Worm (Caenorhabditis elegans) whole organism, L1 larva: Measurements from ENCODE around the gene ZC204.17.

Experiments used
- fkh-10 ChIP-seq: sonication (generic microtip); optimal IDR thresholded peaks from 2 replicates; lab custom pipeline; 2017; ENCODE audit warnings: missing biosample characterization, missing genetic modification reagents, missing genetic modification characterization
- lin-13 ChIP-seq: fragments of 150-350 bp; optimal IDR thresholded peaks from 2 replicates; lab custom pipeline; 2014; ENCODE audit warnings: missing biosample characterization, missing genetic modification reagents, missing genetic modification characterization
- mep-1 ChIP-seq: fragments of 150-350 bp; optimal IDR thresholded peaks from 2 replicates; lab custom pipeline; 2014; ENCODE audit warnings: missing biosample characterization, missing genetic modification characterization
- nhr-237 ChIP-seq: fragments of 150-350 bp; optimal IDR thresholded peaks from 2 replicates; lab custom pipeline; 2014; ENCODE audit warnings: missing biosample characterization, missing genetic modification characterization
- nhr-28 ChIP-seq: fragments of 150-350 bp; optimal IDR thresholded peaks from 2 replicates; lab custom pipeline; 2014; ENCODE audit warnings: missing biosample characterization, missing genetic modification characterization
- nhr-47 ChIP-seq: sonication (generic microtip); optimal IDR thresholded peaks from 2 replicates; lab custom pipeline; 2016; ENCODE audit warnings: mild to moderate bottlenecking, missing genetic modification characterization, moderate library complexity, missing compliant biosample characterization
- ztf-11 ChIP-seq, 2 experiments: sonication (generic microtip); optimal IDR thresholded peaks; 2 replicates each; lab custom pipeline; 2016 to 2017; ENCODE audit warnings: missing genetic modification characterization in 2 of 2, missing biosample characterization in 1 of 2, missing compliant biosample characterization in 1 of 2

ce11 chrII:1610630-1611029 lies 35.5 kb downstream of the ZC204.17 start, which contains the start of gene fbxa-163:
- TF ChIP-seq fkh-10 (GFP tag; lab: Kevin White, UChicago) = no peak
- no peak for TF ChIP-seq nhr-237
- no peak for TF ChIP-seq nhr-47 (tag; lab: Kevin White, UChicago)
- no peak for TF ChIP-seq lin-13 (GFP tag; lab: Kevin White, UChicago)
- TF ChIP-seq nhr-28 = no peak
- TF ChIP-seq ztf-11 (tag; optimal IDR thresholded peaks at IDR 0.05; lab: Kevin White, UChicago) = no peak
- no peak for TF ChIP-seq mep-1 (tag; lab: Kevin White, UChicago)
